Worm (Caenorhabditis elegans) whole organism, mixed stage, embryonic: Measurements from ENCODE around the gene cyp-37B1.

Experiments
- ceh-39 ChIP-seq: fragments of 150-350 bp; optimal IDR thresholded peaks from 2 replicates; lab custom pipeline; 2014; ENCODE audit warnings: missing biosample characterization, missing genetic modification characterization
- ceh-43 ChIP-seq: fragments of 200-800 bp; sonication (Bioruptor generic); optimal IDR thresholded peaks from 2 replicates; lab custom pipeline; 2018; ENCODE audit warnings: mild to moderate bottlenecking, missing genetic modification characterization, moderate library complexity, missing compliant biosample characterization
- ces-1 ChIP-seq: fragments of 150-350 bp; optimal IDR thresholded peaks from 2 replicates; lab custom pipeline; 2014; ENCODE audit warnings: missing biosample characterization, missing genetic modification reagents, missing genetic modification characterization
- ham-2 ChIP-seq: fragments of 200-800 bp; sonication (Bioruptor generic); optimal IDR thresholded peaks from 2 replicates; lab custom pipeline; 2018; ENCODE audit warnings: mild to moderate bottlenecking, missing genetic modification characterization, missing compliant biosample characterization
- hlh-1 ChIP-seq: fragments of 150-350 bp; optimal IDR thresholded peaks from 2 replicates; lab custom pipeline; 2014; ENCODE audit warnings: missing biosample characterization, missing genetic modification reagents, missing genetic modification characterization
- lsy-2 ChIP-seq: fragments of 150-350 bp; optimal IDR thresholded peaks from 2 replicates; lab custom pipeline; 2014; ENCODE audit warnings: missing biosample characterization, missing genetic modification characterization
- nhr-12 ChIP-seq: fragments of 150-350 bp; optimal IDR thresholded peaks from 2 replicates; lab custom pipeline; 2014; ENCODE audit warnings: missing biosample characterization, missing genetic modification characterization
- nhr-28 ChIP-seq: fragments of 150-350 bp; optimal IDR thresholded peaks from 2 replicates; lab custom pipeline; 2014; ENCODE audit warnings: missing biosample characterization, missing genetic modification characterization
- nhr-76 ChIP-seq: sonication (generic microtip); optimal IDR thresholded peaks from 2 replicates; lab custom pipeline; 2017; ENCODE audit warnings: missing biosample characterization, missing genetic modification characterization
- snpc-4 ChIP-seq: fragments of 150-350 bp; optimal IDR thresholded peaks from 2 replicates; lab custom pipeline; 2014; ENCODE audit warnings: missing biosample characterization, missing genetic modification characterization
- zip-8 ChIP-seq: fragments of 150-350 bp; optimal IDR thresholded peaks from 2 replicates; lab custom pipeline; 2014; ENCODE audit warnings: missing biosample characterization, missing genetic modification characterization
- ztf-11 ChIP-seq: fragments of 150-350 bp; optimal IDR thresholded peaks from 2 replicates; lab custom pipeline; 2014; ENCODE audit warnings: missing biosample characterization, missing genetic modification characterization

- TF ChIP-seq lsy-2 (tag; lab: Kevin White, UChicago) = no peak
- no peak for TF ChIP-seq nhr-76 (tag; lab: Kevin White, UChicago)
- no peak for TF ChIP-seq ceh-39 (tag; lab: Kevin White, UChicago)
- no peak for TF ChIP-seq hlh-1 (tag; lab: Kevin White, UChicago)
- TF ChIP-seq ztf-11 (tag; lab: Kevin White, UChicago) = no peak
- TF ChIP-seq ces-1 = no peak
- TF ChIP-seq snpc-4 (tag; lab: Kevin White, UChicago) = no peak
- no peak for TF ChIP-seq zip-8
- TF ChIP-seq nhr-28 (tag; lab: Kevin White, UChicago) = no peak
- TF ChIP-seq ceh-43 (GFP tag; lab: Kevin White, UChicago) = no peak
- TF ChIP-seq ham-2 (GFP tag; lab: Kevin White, UChicago) = no peak
- no peak for TF ChIP-seq nhr-12 (tag; lab: Kevin White, UChicago)
These were observed 31.3 kb upstream of the cyp-37B1 start, which contains the start of gene srh-95 for ce11 chrV:16246579-16246978.
